Worm (Caenorhabditis elegans) whole organism, L1 larva: ENCODE measurements around the gene Y62H9A.8.

ENCODE experiments used
- aha-1 ChIP-seq: fragments of 150-350 bp; optimal IDR thresholded peaks from 2 replicates; lab custom pipeline; 2014; ENCODE audit warnings: missing biosample characterization, missing genetic modification characterization
- ceh-8 ChIP-seq: fragments of 200-800 bp; sonication (Bioruptor generic); optimal IDR thresholded peaks from 2 replicates; lab custom pipeline; 2018; ENCODE audit warnings: mild to moderate bottlenecking, missing genetic modification characterization, moderate library complexity, missing compliant biosample characterization
- efl-1 ChIP-seq, 4 experiments: fragments of 150-350 bp; optimal IDR thresholded peaks in 3 of 4; peaks in 1 of 4; 1 replicate in 1 of 4; 2 replicates in 3 of 4; lab custom pipeline; 2014; ENCODE audit warnings: missing biosample characterization in 2 of 4, missing genetic modification characterization in 2 of 4, missing genetic modification reagents in 2 of 4
- hlh-17 ChIP-seq: fragments of 200-800 bp; sonication (Bioruptor generic); optimal IDR thresholded peaks from 2 replicates; lab custom pipeline; 2018; ENCODE audit warnings: missing genetic modification characterization, mild to moderate bottlenecking, missing compliant biosample characterization, moderate library complexity, borderline replicate concordance
- jun-1 ChIP-seq: fragments of 150-350 bp; optimal IDR thresholded peaks from 2 replicates; lab custom pipeline; 2014; ENCODE audit warnings: missing biosample characterization, missing genetic modification reagents, missing genetic modification characterization
- nhr-11 ChIP-seq: fragments of 150-350 bp; optimal IDR thresholded peaks from 2 replicates; lab custom pipeline; 2014; ENCODE audit warnings: missing biosample characterization, missing genetic modification characterization
- nhr-12 ChIP-seq: sonication (generic microtip); optimal IDR thresholded peaks from 2 replicates; lab custom pipeline; 2017; ENCODE audit warnings: missing biosample characterization, missing genetic modification characterization
- nhr-20 ChIP-seq: sonication (generic microtip); optimal IDR thresholded peaks from 2 replicates; lab custom pipeline; 2016; ENCODE audit warnings: mild to moderate bottlenecking, missing genetic modification characterization, missing compliant biosample characterization
- nhr-84 ChIP-seq: sonication (generic microtip); optimal IDR thresholded peaks from 2 replicates; lab custom pipeline; 2017; ENCODE audit warnings: missing biosample characterization, missing genetic modification characterization
- unc-86 ChIP-seq: sonication (generic microtip); optimal IDR thresholded peaks from 2 replicates; lab custom pipeline; 2016; ENCODE audit warnings: missing genetic modification characterization, missing compliant biosample characterization
- zag-1 ChIP-seq: fragments of 150-350 bp; optimal IDR thresholded peaks from 2 replicates; lab custom pipeline; 2014; ENCODE audit warnings: missing biosample characterization, missing genetic modification characterization
- zip-4 ChIP-seq: fragments of 200-800 bp; sonication (Bioruptor generic); optimal IDR thresholded peaks from 2 replicates; lab custom pipeline; 2018; ENCODE audit warnings: mild to moderate bottlenecking, missing genetic modification characterization, moderate library complexity, missing compliant biosample characterization
- ztf-4 ChIP-seq: fragments of 150-350 bp; optimal IDR thresholded peaks from 2 replicates; lab custom pipeline; 2014; ENCODE audit warnings: missing biosample characterization, missing genetic modification characterization

DNA sequence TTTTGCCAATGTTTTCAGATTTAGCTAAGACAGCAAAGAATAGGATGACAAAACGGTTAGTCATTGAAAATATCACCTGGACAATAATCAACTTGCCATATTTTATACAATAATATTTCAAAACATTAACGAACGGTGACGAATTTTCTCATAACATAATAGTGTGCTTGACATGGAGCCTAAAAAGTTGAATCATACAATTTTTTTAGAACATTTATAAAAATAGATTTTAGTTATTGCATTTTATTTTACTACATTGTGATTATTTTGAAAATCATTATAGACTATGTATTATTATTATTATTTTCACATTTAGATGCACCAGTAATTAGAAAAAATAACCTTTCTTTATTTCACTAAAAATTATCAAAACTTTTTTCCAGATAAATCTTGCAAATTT lies 43.6 kb downstream of the Y62H9A.8 start, which contains the start of gene F54F7.9:
- TF ChIP-seq aha-1, result no peak
- no peak for TF ChIP-seq nhr-20 (tag; lab: Kevin White, UChicago)
- TF ChIP-seq efl-1 (optimal IDR thresholded peaks at IDR 0.05; lab: Kevin White, UChicago), result no peak
- no peak for TF ChIP-seq efl-1 (GFP tag; optimal IDR thresholded peaks at IDR 0.05 in 1 of 2; lab: Kevin White, UChicago)
- TF ChIP-seq unc-86 (tag; lab: Kevin White, UChicago), result no peak
- TF ChIP-seq nhr-12, result no peak
- TF ChIP-seq ceh-8 (GFP tag; lab: Kevin White, UChicago), result no peak
- TF ChIP-seq zag-1 (tag; lab: Kevin White, UChicago), result no peak
- TF ChIP-seq hlh-17, result no peak
- no peak for TF ChIP-seq zip-4
- TF ChIP-seq nhr-11 (tag; lab: Kevin White, UChicago), result no peak
- TF ChIP-seq nhr-84 (tag; lab: Kevin White, UChicago), result no peak
- TF ChIP-seq jun-1 (tag; lab: Kevin White, UChicago), result no peak
- TF ChIP-seq ztf-4, result no peak
